Fruit fly (Drosophila melanogaster): ENCODE results near the gene dnt.

Gene dnt

dm6 chr2L:19364622-19365021 lies 1.6 kb upstream of the dnt start (continued):
- TF ChIP-seq zfh1 (GFP tag; IDR thresholded peaks at IDR 0.05) (no peak), CG7928 (GFP tag; optimal IDR thresholded peaks at IDR 0.05) (no peak), Abd-B (GFP tag; optimal IDR thresholded peaks at IDR 0.05) (no peak), nerfin-1 (tag; optimal IDR thresholded peaks at IDR 0.05) (no peak), Rx (GFP tag; IDR thresholded peaks at IDR 0.05) (no peak), CG11456 (GFP tag; IDR thresholded peaks at IDR 0.05) (no peak), Drgx (GFP tag; IDR thresholded peaks at IDR 0.05) (peak; percentile 48), ato (GFP tag; IDR thresholded peaks at IDR 0.05; ENCODE audit: partially characterized antibody) (no peak), CG8388 (GFP tag; optimal IDR thresholded peaks at IDR 0.05) (no peak), sqz (GFP tag; optimal IDR thresholded peaks at IDR 0.05) (no peak), CG34224 (GFP tag; IDR thresholded peaks at IDR 0.05; ENCODE audit: partially characterized antibody) (no peak), CG11723 (GFP tag; optimal IDR thresholded peaks at IDR 0.05) (peak; percentile 1), z (GFP tag; IDR thresholded peaks at IDR 0.05) (no peak), Gug (GFP tag; IDR thresholded peaks at IDR 0.05) (no peak), tgo (GFP tag; IDR thresholded peaks at IDR 0.05) (no peak), CG1024 (GFP tag; IDR thresholded peaks at IDR 0.05) (no peak), C15 (GFP tag; IDR thresholded peaks at IDR 0.05) (no peak), CG4854 (GFP tag; optimal IDR thresholded peaks at IDR 0.05) (no peak), Dfd (GFP tag; optimal IDR thresholded peaks at IDR 0.05) (no peak), Atf3 (GFP tag; optimal IDR thresholded peaks at IDR 0.05) (no peak), Stat92E (GFP tag; optimal IDR thresholded peaks at IDR 0.05) (no peak), CG7556 (GFP tag; optimal IDR thresholded peaks at IDR 0.05) (peak; percentile 14), CG13287 (GFP tag; IDR thresholded peaks at IDR 0.05; ENCODE audit: partially characterized antibody) (no peak), CG10979 (tag; optimal IDR thresholded peaks at IDR 0.05) (peak; percentile 38), CTCF (GFP tag; optimal IDR thresholded peaks at IDR 0.05) (no peak), MESR4 (GFP tag; optimal IDR thresholded peaks at IDR 0.05) (no peak), disco-r (GFP tag; optimal IDR thresholded peaks at IDR 0.05) (no peak), hth (optimal IDR thresholded peaks at IDR 0.05) (no peak), dysf (GFP tag; IDR thresholded peaks at IDR 0.05) (no peak), row (GFP tag; IDR thresholded peaks at IDR 0.05) (peak; percentile 48; the same call in 2 of the 3 replicates), CG7357 (GFP tag; IDR thresholded peaks at IDR 0.05) (0 out of 3 replicates have a peak, but pooled peaks have one; percentile 27), Meics (GFP tag; optimal IDR thresholded peaks at IDR 0.05) (peak; percentile 50), Bgb (GFP tag; IDR thresholded peaks at IDR 0.05; ENCODE audit: partially characterized antibody) (no peak), btn (GFP tag; optimal IDR thresholded peaks at IDR 0.05) (no peak), CG17829 (tag; optimal IDR thresholded peaks at IDR 0.05) (no peak), CG7786 (GFP tag; optimal IDR thresholded peaks at IDR 0.05) (no peak), CG16779 (GFP tag; IDR thresholded peaks at IDR 0.05) (no peak), CG30403 (GFP tag; optimal IDR thresholded peaks at IDR 0.05) (peak; percentile 32), ken (GFP tag; IDR thresholded peaks at IDR 0.05) (no peak), CG15514 (GFP tag; optimal IDR thresholded peaks at IDR 0.05) (no peak), CG15269 (tag; optimal IDR thresholded peaks at IDR 0.05) (peak; percentile 34), jigr1 (GFP tag; IDR thresholded peaks at IDR 0.05) (no peak), shn (GFP tag; optimal IDR thresholded peaks at IDR 0.05) (no peak), CG17612 (GFP tag; IDR thresholded peaks at IDR 0.05) (no peak), Aef1 (GFP tag; IDR thresholded peaks at IDR 0.05) (no peak), CG13624 (GFP tag; optimal IDR thresholded peaks at IDR 0.05) (no peak), CG15601 (tag; optimal IDR thresholded peaks at IDR 0.05) (peak; percentile 15), vfl (GFP tag; optimal IDR thresholded peaks at IDR 0.05) (no peak), Usf (GFP tag; optimal IDR thresholded peaks at IDR 0.05) (no peak), CG6765 (GFP tag; optimal IDR thresholded peaks at IDR 0.05) (no peak), CG6654 (GFP tag; optimal IDR thresholded peaks at IDR 0.05) (no peak), CkIIα-i1 (GFP tag; IDR thresholded peaks at IDR 0.05) (no peak), CG6272 (GFP tag; IDR thresholded peaks at IDR 0.05) (no peak)

Measured in whole organism, embryonic.